Worm (Caenorhabditis elegans) whole organism, L2 larva: ENCODE measurements around the gene ada-2.

Source experiments
- F13H6.1 ChIP-seq: sonication (generic microtip); optimal IDR thresholded peaks from 2 replicates; lab custom pipeline; 2016; ENCODE audit warnings: missing genetic modification characterization, missing compliant biosample characterization
- ZK546.5 ChIP-seq: sonication (generic microtip); optimal IDR thresholded peaks from 2 replicates; lab custom pipeline; 2017; ENCODE audit warnings: missing biosample characterization, missing genetic modification characterization
- blmp-1 ChIP-seq: sonication (generic microtip); optimal IDR thresholded peaks from 2 replicates; lab custom pipeline; 2017; ENCODE audit warnings: missing genetic modification characterization, mild to moderate bottlenecking, missing compliant biosample characterization, antibody characterized with exemption, moderate library complexity; ENCODE audit not compliant: insufficient read depth
- dmd-4 ChIP-seq: sonication (generic microtip); optimal IDR thresholded peaks from 2 replicates; lab custom pipeline; 2017; ENCODE audit warnings: missing biosample characterization, missing genetic modification characterization
- egl-27 ChIP-seq: sonication (generic microtip); optimal IDR thresholded peaks from 3 replicates; lab custom pipeline; 2017; ENCODE audit warnings: missing biosample characterization, missing genetic modification reagents, missing genetic modification characterization
- mdl-1 ChIP-seq, 2 experiments: fragments of 150-350 bp in 1 of 2; sonication (generic microtip) in 1 of 2; optimal IDR thresholded peaks; 2 replicates each; lab custom pipeline; 2017; ENCODE audit warnings: missing biosample characterization in 2 of 2, missing genetic modification characterization in 2 of 2
- nhr-11 ChIP-seq: fragments of 150-350 bp; optimal IDR thresholded peaks from 2 replicates; lab custom pipeline; 2014; ENCODE audit warnings: missing biosample characterization, missing genetic modification characterization
- nhr-12 ChIP-seq: fragments of 150-350 bp; optimal IDR thresholded peaks from 2 replicates; lab custom pipeline; 2014; ENCODE audit warnings: missing biosample characterization, missing genetic modification characterization
- unc-39 ChIP-seq: fragments of 150-350 bp; optimal IDR thresholded peaks from 2 replicates; lab custom pipeline; 2014; ENCODE audit warnings: missing biosample characterization, missing genetic modification characterization
- ztf-11 ChIP-seq: sonication (generic microtip); optimal IDR thresholded peaks from 2 replicates; lab custom pipeline; 2017; ENCODE audit warnings: missing biosample characterization, missing genetic modification characterization

DNA sequence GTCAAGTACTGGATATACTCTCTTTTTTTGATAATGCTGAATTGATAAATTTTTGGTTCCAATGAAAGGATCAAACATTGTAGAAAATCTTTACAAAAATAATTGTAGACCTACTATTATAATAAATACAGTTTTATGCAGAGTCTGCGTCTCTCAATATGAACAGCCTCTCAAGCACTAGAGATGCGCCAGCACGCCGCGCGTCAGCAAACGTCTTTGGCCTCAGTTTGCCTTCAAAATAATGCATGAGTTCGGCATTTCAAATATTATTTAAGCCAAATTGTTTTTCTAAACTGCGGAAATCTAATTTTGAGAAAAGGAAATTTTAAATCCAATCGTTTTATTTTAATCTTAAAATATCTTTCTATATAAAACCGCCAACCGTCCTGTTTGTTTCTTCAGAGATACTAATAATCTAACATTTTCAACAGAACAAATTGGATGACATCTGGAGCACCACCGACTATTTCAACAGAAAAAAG lies 49.7 kb downstream of the ada-2 start, which contains the start of gene cul-4:
- TF ChIP-seq unc-39 (tag; lab: Kevin White, UChicago) (no peak), blmp-1 (tag; lab: Kevin White, UChicago) (peak; percentile 27), ZK546.5 (tag; lab: Kevin White, UChicago) (no peak), nhr-12 (tag; lab: Kevin White, UChicago) (no peak), dmd-4 (no peak), ztf-11 (tag; lab: Kevin White, UChicago) (no peak), egl-27 (tag; lab: Kevin White, UChicago) (no peak), nhr-11 (tag; lab: Kevin White, UChicago) (no peak), F13H6.1 (tag; lab: Kevin White, UChicago) (no peak), mdl-1 (tag; optimal IDR thresholded peaks at IDR 0.05; lab: Kevin White, UChicago) (no peak)
